Worm (Caenorhabditis elegans) whole organism, L1 larva: ENCODE results near the gene npr-37.

ENCODE experiments used
- C16A3.4 ChIP-seq: fragments of 150-350 bp; optimal IDR thresholded peaks from 2 replicates; lab custom pipeline; 2014; ENCODE audit warnings: missing biosample characterization, missing genetic modification characterization
- C34B4.2 ChIP-seq: sonication (generic microtip); optimal IDR thresholded peaks from 2 replicates; lab custom pipeline; 2017; ENCODE audit warnings: mild to moderate bottlenecking, missing genetic modification characterization, missing compliant biosample characterization
- alr-1 ChIP-seq: fragments of 200-800 bp; sonication (Bioruptor generic); optimal IDR thresholded peaks from 2 replicates; lab custom pipeline; 2018; ENCODE audit warnings: borderline replicate concordance, mild to moderate bottlenecking, missing genetic modification characterization, missing compliant biosample characterization
- aly-2 ChIP-seq: fragments of 150-350 bp; optimal IDR thresholded peaks from 2 replicates; lab custom pipeline; 2014; ENCODE audit warnings: missing biosample characterization, missing genetic modification characterization
- ceh-63 ChIP-seq: fragments of 200-800 bp; sonication (Bioruptor generic); optimal IDR thresholded peaks from 2 replicates; lab custom pipeline; 2018; ENCODE audit warnings: mild to moderate bottlenecking, missing genetic modification characterization, missing compliant biosample characterization
- ceh-8 ChIP-seq: fragments of 200-800 bp; sonication (Bioruptor generic); optimal IDR thresholded peaks from 2 replicates; lab custom pipeline; 2018; ENCODE audit warnings: mild to moderate bottlenecking, missing genetic modification characterization, moderate library complexity, missing compliant biosample characterization
- ces-1 ChIP-seq: fragments of 150-350 bp; optimal IDR thresholded peaks from 2 replicates; lab custom pipeline; 2014; ENCODE audit warnings: missing biosample characterization, missing genetic modification reagents, missing genetic modification characterization
- dpl-1 ChIP-seq, 3 experiments: fragments of 150-350 bp in 2 of 3; sonication (generic microtip) in 1 of 3; optimal IDR thresholded peaks; 2 replicates each; lab custom pipeline; 2014 to 2017; ENCODE audit warnings: missing biosample characterization in 3 of 3, missing genetic modification characterization in 3 of 3, missing genetic modification reagents in 3 of 3
- egl-13 ChIP-seq: sonication (generic microtip); optimal IDR thresholded peaks from 2 replicates; lab custom pipeline; 2016; ENCODE audit warnings: missing genotype, missing genetic modification reagents, missing genetic modification characterization, missing compliant biosample characterization
- elt-2 ChIP-seq: sonication (generic microtip); optimal IDR thresholded peaks from 2 replicates; lab custom pipeline; 2016; ENCODE audit warnings: missing genetic modification characterization, mild to moderate bottlenecking, inconsistent platforms, missing compliant biosample characterization, missing genetic modification reagents
- elt-3 ChIP-seq, 6 experiments: fragments of 150-350 bp in 1 of 6; sonication (generic microtip); optimal IDR thresholded peaks; 2 replicates each; lab custom pipeline; 2017 to 2018; ENCODE audit warnings: missing biosample characterization in 6 of 6, missing genetic modification characterization in 6 of 6, inconsistent platforms in 1 of 6
- ets-5 ChIP-seq: fragments of 200-800 bp; sonication (Bioruptor generic); IDR thresholded peaks from 2 replicates; pipeline ENCODE4 v1.3.6; 2022; ENCODE audit warnings: missing genetic modification characterization, missing compliant biosample characterization
- fkh-10 ChIP-seq: sonication (generic microtip); optimal IDR thresholded peaks from 2 replicates; lab custom pipeline; 2017; ENCODE audit warnings: missing biosample characterization, missing genetic modification reagents, missing genetic modification characterization
- fkh-4 ChIP-seq: sonication (generic microtip); optimal IDR thresholded peaks from 2 replicates; lab custom pipeline; 2016; ENCODE audit warnings: missing compliant biosample characterization, missing genetic modification characterization, borderline replicate concordance
- fkh-8 ChIP-seq: sonication (generic microtip); optimal IDR thresholded peaks from 2 replicates; lab custom pipeline; 2016; ENCODE audit warnings: mild to moderate bottlenecking, missing genetic modification characterization, missing compliant biosample characterization
- hlh-17 ChIP-seq: fragments of 200-800 bp; sonication (Bioruptor generic); optimal IDR thresholded peaks from 2 replicates; lab custom pipeline; 2018; ENCODE audit warnings: missing genetic modification characterization, mild to moderate bottlenecking, missing compliant biosample characterization, moderate library complexity, borderline replicate concordance
- hlh-4 ChIP-seq: sonication (generic microtip); optimal IDR thresholded peaks from 2 replicates; lab custom pipeline; 2016; ENCODE audit warnings: mild to moderate bottlenecking, missing genetic modification characterization, missing compliant biosample characterization
- isw-1 ChIP-seq: fragments of 200-800 bp; sonication (Bioruptor generic); IDR thresholded peaks from 2 replicates; pipeline ENCODE4 v1.3.6; 2022; ENCODE audit warnings: missing genetic modification characterization, missing compliant biosample characterization
- jun-1 ChIP-seq: fragments of 150-350 bp; optimal IDR thresholded peaks from 2 replicates; lab custom pipeline; 2014; ENCODE audit warnings: missing biosample characterization, missing genetic modification reagents, missing genetic modification characterization
- lin-39 ChIP-seq: fragments of 150-350 bp; optimal IDR thresholded peaks from 2 replicates; lab custom pipeline; 2014; ENCODE audit warnings: missing biosample characterization, missing genetic modification reagents, missing genetic modification characterization
- lsy-2 ChIP-seq, 2 experiments: fragments of 150-350 bp; optimal IDR thresholded peaks; 2 replicates each; lab custom pipeline; 2014; ENCODE audit warnings: missing biosample characterization in 2 of 2, missing genetic modification characterization in 2 of 2
- mab-9 ChIP-seq: fragments of 200-800 bp; sonication (Bioruptor generic); IDR thresholded peaks from 2 replicates; pipeline ENCODE4 v1.3.6; 2022; ENCODE audit warnings: missing genetic modification reagents, missing genetic modification characterization, missing compliant biosample characterization
- mdl-1 ChIP-seq, 2 experiments: fragments of 150-350 bp; optimal IDR thresholded peaks; 2 replicates each; lab custom pipeline; 2014 to 2017; ENCODE audit warnings: missing biosample characterization in 2 of 2, missing genetic modification characterization in 2 of 2, inconsistent platforms in 1 of 2
- nhr-12 ChIP-seq: sonication (generic microtip); optimal IDR thresholded peaks from 2 replicates; lab custom pipeline; 2017; ENCODE audit warnings: missing biosample characterization, missing genetic modification characterization
- nhr-20 ChIP-seq: sonication (generic microtip); optimal IDR thresholded peaks from 2 replicates; lab custom pipeline; 2016; ENCODE audit warnings: mild to moderate bottlenecking, missing genetic modification characterization, missing compliant biosample characterization
- nhr-237 ChIP-seq: fragments of 150-350 bp; optimal IDR thresholded peaks from 2 replicates; lab custom pipeline; 2014; ENCODE audit warnings: missing biosample characterization, missing genetic modification characterization
- nhr-28 ChIP-seq: fragments of 150-350 bp; optimal IDR thresholded peaks from 2 replicates; lab custom pipeline; 2014; ENCODE audit warnings: missing biosample characterization, missing genetic modification characterization
- nhr-77 ChIP-seq: fragments of 150-350 bp; optimal IDR thresholded peaks from 2 replicates; lab custom pipeline; 2014; ENCODE audit warnings: missing biosample characterization, missing genetic modification characterization
- pag-3 ChIP-seq: sonication (generic microtip); optimal IDR thresholded peaks from 2 replicates; lab custom pipeline; 2017; ENCODE audit warnings: missing genetic modification characterization, mild to moderate bottlenecking, missing compliant biosample characterization, antibody characterized with exemption, borderline replicate concordance; ENCODE audit not compliant: insufficient read depth
- snpc-4 ChIP-seq: fragments of 150-350 bp; optimal IDR thresholded peaks from 2 replicates; lab custom pipeline; 2014; ENCODE audit warnings: missing biosample characterization, missing genetic modification characterization
- sox-4 ChIP-seq: sonication (generic microtip); optimal IDR thresholded peaks from 2 replicates; lab custom pipeline; 2016; ENCODE audit warnings: missing genetic modification characterization, missing compliant biosample characterization
- sptf-1 ChIP-seq: fragments of 150-350 bp; optimal IDR thresholded peaks from 2 replicates; lab custom pipeline; 2014; ENCODE audit warnings: missing biosample characterization, missing genetic modification characterization
- unc-30 ChIP-seq: sonication (generic microtip); optimal IDR thresholded peaks from 2 replicates; lab custom pipeline; 2017; ENCODE audit warnings: missing biosample characterization, missing genetic modification characterization
- vab-15 ChIP-seq: sonication (generic microtip); optimal IDR thresholded peaks from 2 replicates; lab custom pipeline; 2017; ENCODE audit warnings: missing genotype, mild to moderate bottlenecking, missing genetic modification characterization, missing compliant biosample characterization
- ztf-11 ChIP-seq, 2 experiments: sonication (generic microtip); optimal IDR thresholded peaks; 2 replicates each; lab custom pipeline; 2016 to 2017; ENCODE audit warnings: missing genetic modification characterization in 2 of 2, missing biosample characterization in 1 of 2, missing compliant biosample characterization in 1 of 2
- ztf-4 ChIP-seq: fragments of 150-350 bp; optimal IDR thresholded peaks from 2 replicates; lab custom pipeline; 2014; ENCODE audit warnings: missing biosample characterization, missing genetic modification characterization

Gene npr-37

DNA sequence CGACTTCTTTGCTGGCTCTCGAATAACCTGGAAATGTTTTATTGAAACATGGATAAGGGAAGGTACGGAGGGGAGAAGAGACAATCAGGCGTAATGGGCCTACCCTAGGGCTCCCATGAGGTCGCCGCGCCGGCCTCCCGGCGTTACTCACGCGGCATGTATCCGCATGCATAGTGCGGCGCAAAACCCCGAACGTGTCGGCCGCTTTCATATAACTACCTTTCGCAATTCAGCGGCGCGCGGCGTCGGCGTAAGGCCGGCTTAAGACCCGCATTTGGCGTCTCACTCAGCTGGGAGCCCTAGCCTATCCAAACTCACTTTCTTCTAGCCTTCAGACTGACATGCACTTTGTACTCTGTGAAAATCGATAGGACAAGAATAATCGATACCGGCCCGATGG is 18.9 kb downstream of the npr-37 start:
- TF ChIP-seq C16A3.4 (tag; lab: Kevin White, UChicago) (no peak), elt-2 (tag; lab: Kevin White, UChicago) (no peak), ztf-11 (tag; optimal IDR thresholded peaks at IDR 0.05; lab: Kevin White, UChicago) (no peak), ceh-8 (GFP tag; lab: Kevin White, UChicago) (no peak), vab-15 (no peak), ceh-63 (GFP tag; lab: Kevin White, UChicago) (no peak), dpl-1 (GFP tag; optimal IDR thresholded peaks at IDR 0.05; lab: Kevin White, UChicago) (no peak), egl-13 (no peak), fkh-8 (tag; lab: Kevin White, UChicago) (no peak), nhr-12 (no peak), lsy-2 (tag; optimal IDR thresholded peaks at IDR 0.05; lab: Kevin White, UChicago) (no peak), ets-5 (no peak)

DNA sequence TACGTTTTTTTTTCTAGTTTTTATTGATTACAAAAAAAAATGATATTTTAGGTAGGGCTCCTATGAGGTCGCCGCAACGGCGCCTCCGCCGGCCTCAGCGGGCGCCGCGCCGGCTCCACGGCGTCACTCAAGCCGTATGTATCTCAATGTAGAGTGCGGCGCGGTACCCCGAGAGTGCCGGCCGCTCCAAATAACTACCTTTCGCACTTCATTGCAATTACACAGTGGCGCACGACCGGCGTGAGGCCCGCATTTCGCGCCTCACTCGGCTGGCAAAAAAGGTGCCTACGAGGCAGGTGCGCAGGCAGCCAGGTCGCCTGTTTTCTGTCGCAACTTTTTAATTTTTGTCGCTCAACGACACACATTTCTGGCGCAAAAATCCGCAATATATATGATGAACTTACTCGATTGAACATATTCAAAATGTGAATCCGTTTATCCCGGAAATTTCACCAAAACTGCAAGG is 20.3 kb downstream of the npr-37 start, which contains the start of gene M04G7.2:
Gene M04G7.2, minus strand, starts transcription at position 416 of the 466 bp plus-strand sequence.
- TF ChIP-seq jun-1 (no peak), nhr-28 (no peak), aly-2 (no peak), sptf-1 (tag; lab: Kevin White, UChicago) (no peak)

DNA sequence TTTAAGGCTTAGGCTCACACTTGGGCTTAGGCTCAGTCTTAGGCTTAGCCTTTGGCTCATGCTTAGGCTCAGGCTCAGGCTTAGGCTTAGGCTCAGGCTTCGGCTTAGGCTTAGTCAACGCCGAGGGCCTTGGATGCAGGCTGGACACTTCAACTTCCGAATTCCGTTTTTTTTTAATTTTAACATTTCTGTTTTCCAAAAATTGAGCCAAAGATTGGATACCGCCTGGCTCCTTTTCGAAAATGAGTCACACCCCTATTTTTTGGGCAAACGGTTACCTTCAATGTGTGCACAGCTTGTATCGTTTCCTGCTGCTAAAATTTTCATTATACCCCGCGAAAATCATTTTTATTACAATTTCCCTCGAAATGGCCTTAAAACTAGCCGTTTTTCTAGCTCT is 25.5 kb downstream of the npr-37 start, which contains the start of gene M04G7.1:
Gene M04G7.1, plus strand, starts transcription at position 301 of the 400 bp plus-strand sequence.
- no peak for TF ChIP-seq nhr-77 (tag; lab: Kevin White, UChicago)
- no peak for TF ChIP-seq unc-30 (tag; lab: Kevin White, UChicago)
- TF ChIP-seq mab-9 (GFP tag; lab: Robert Waterston, UW): no peak
- no peak for TF ChIP-seq nhr-20 (tag; lab: Kevin White, UChicago)
- TF ChIP-seq alr-1 (tag; lab: Kevin White, UChicago): no peak
- TF ChIP-seq ztf-4 (tag; lab: Kevin White, UChicago): no peak
- TF ChIP-seq vab-15: no peak
- TF ChIP-seq fkh-4 (tag; lab: Kevin White, UChicago): no peak
- TF ChIP-seq snpc-4 (tag; lab: Kevin White, UChicago): no peak
- TF ChIP-seq fkh-10 (GFP tag; lab: Kevin White, UChicago): no peak
- TF ChIP-seq hlh-4 (tag; lab: Kevin White, UChicago): no peak
- no peak for TF ChIP-seq lin-39 (tag; lab: Kevin White, UChicago)
- TF ChIP-seq dpl-1 (GFP tag; optimal IDR thresholded peaks at IDR 0.05; lab: Kevin White, UChicago): no peak
- TF ChIP-seq hlh-17 (GFP tag; lab: Kevin White, UChicago): no peak

DNA sequence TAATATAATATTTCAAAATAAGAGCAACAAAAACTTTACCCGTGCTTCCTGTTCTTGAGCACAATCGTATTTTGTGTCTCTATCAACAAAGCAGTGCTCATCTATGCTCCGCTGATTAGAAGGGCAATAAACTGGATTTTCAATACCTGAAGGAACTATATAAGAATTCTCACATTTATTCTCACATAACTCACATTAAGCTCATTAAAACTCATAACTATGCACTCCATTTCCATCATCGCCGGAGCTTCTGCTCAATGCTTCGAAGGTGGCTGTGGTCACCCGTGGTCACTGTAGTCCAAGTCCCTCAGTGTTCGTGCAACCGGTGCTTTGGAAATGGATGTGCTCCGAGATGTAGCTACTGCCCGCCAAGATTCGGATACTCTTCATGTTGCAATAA is 26.2 kb downstream of the npr-37 start, which contains the start of the genes Y66H1A.8 and M04G7.5:
Gene Y66H1A.8, minus strand, starts transcription at position 101 of the 400 bp plus-strand sequence.
Gene M04G7.5, plus strand, starts transcription at position 258 of the 400 bp plus-strand sequence.
- TF ChIP-seq elt-3 (tag; optimal IDR thresholded peaks at IDR 0.05; lab: Kevin White, UChicago): no peak
- no peak for TF ChIP-seq fkh-10 (GFP tag; lab: Kevin White, UChicago)
- TF ChIP-seq isw-1 (GFP tag; lab: Robert Waterston, UW): no peak
- TF ChIP-seq ceh-63 (GFP tag; lab: Kevin White, UChicago): no peak
- no peak for TF ChIP-seq ces-1 (GFP tag; lab: Kevin White, UChicago)
- no peak for TF ChIP-seq mdl-1 (tag; optimal IDR thresholded peaks at IDR 0.05; lab: Kevin White, UChicago)
- no peak for TF ChIP-seq C34B4.2 (tag; lab: Kevin White, UChicago)

DNA sequence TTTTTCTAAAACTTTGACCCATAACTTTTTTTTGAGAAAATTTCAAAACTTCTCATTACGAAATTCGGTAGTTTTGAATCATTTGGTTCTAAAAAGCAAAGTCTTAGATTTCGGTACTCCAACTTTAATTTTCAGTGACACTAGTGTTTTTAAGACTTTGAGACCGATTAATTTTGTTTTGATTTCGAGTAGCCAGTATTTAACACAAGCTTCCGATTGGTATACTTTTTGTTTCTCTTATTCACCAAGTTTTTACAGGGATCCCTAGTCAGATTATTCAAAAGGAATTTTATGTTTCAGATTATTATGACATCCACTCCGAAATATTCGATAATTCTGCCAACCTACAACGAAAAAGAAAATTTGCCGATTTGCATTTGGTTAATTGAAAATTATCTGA is 35.6 kb downstream of the npr-37 start, which contains the start of gene dpm-1:
Gene dpm-1, plus strand, starts transcription at position 301 of the 400 bp plus-strand sequence.
- TF ChIP-seq pag-3 (tag; lab: Kevin White, UChicago) (no peak), nhr-237 (tag; lab: Kevin White, UChicago) (no peak), ceh-63 (GFP tag; lab: Kevin White, UChicago) (no peak), nhr-28 (no peak), sox-4 (tag; lab: Kevin White, UChicago) (no peak), elt-2 (tag; lab: Kevin White, UChicago) (no peak)
